Worm (Caenorhabditis elegans) whole organism, mixed stage, embryonic: ENCODE results near the gene F45G2.8.
"Not testable (repeated sequence)": the region's sequence is repeated elsewhere in the genome, so short reads cannot be mapped to it uniquely, and the experiment has no call there.

Source experiments
- bed-3 ChIP-seq: fragments of 200-800 bp; sonication (Bioruptor generic); optimal IDR thresholded peaks from 3 replicates; lab custom pipeline; 2018; ENCODE audit warnings: mild to moderate bottlenecking, missing genetic modification characterization, moderate library complexity, missing compliant biosample characterization
- blmp-1 ChIP-seq: fragments of 150-350 bp; optimal IDR thresholded peaks from 2 replicates; lab custom pipeline; 2014; ENCODE audit warnings: missing biosample characterization, missing genetic modification characterization
- ceh-39 ChIP-seq: fragments of 150-350 bp; optimal IDR thresholded peaks from 2 replicates; lab custom pipeline; 2014; ENCODE audit warnings: missing biosample characterization, missing genetic modification characterization
- ceh-43 ChIP-seq: fragments of 200-800 bp; sonication (Bioruptor generic); optimal IDR thresholded peaks from 2 replicates; lab custom pipeline; 2018; ENCODE audit warnings: mild to moderate bottlenecking, missing genetic modification characterization, moderate library complexity, missing compliant biosample characterization
- ceh-83 ChIP-seq: fragments of 200-800 bp; sonication (Bioruptor generic); optimal IDR thresholded peaks from 2 replicates; lab custom pipeline; 2018; ENCODE audit warnings: mild to moderate bottlenecking, missing genetic modification characterization, missing compliant biosample characterization
- ces-1 ChIP-seq: fragments of 150-350 bp; optimal IDR thresholded peaks from 2 replicates; lab custom pipeline; 2014; ENCODE audit warnings: missing biosample characterization, missing genetic modification reagents, missing genetic modification characterization
- cnd-1 ChIP-seq: fragments of 200-800 bp; sonication (Bioruptor generic); optimal IDR thresholded peaks from 2 replicates; lab custom pipeline; 2018; ENCODE audit warnings: mild to moderate bottlenecking, missing genetic modification characterization, missing compliant biosample characterization
- drap-1 ChIP-seq: fragments of 200-800 bp; sonication (Bioruptor generic); optimal IDR thresholded peaks from 3 replicates; lab custom pipeline; 2018; ENCODE audit warnings: mild to moderate bottlenecking, missing genetic modification characterization, missing compliant biosample characterization
- elt-1 ChIP-seq: sonication (generic microtip); optimal IDR thresholded peaks from 2 replicates; lab custom pipeline; 2017; ENCODE audit warnings: missing genetic modification characterization, mild to moderate bottlenecking, missing compliant biosample characterization, antibody characterized with exemption, moderate library complexity, borderline replicate concordance; ENCODE audit not compliant: insufficient read depth
- elt-3 ChIP-seq: fragments of 150-350 bp; optimal IDR thresholded peaks from 2 replicates; lab custom pipeline; 2014; ENCODE audit warnings: missing biosample characterization, missing genetic modification characterization
- flh-1 ChIP-seq: fragments of 200-800 bp; sonication (Bioruptor generic); optimal IDR thresholded peaks from 2 replicates; lab custom pipeline; 2018; ENCODE audit warnings: mild to moderate bottlenecking, missing genetic modification characterization, moderate library complexity, missing compliant biosample characterization
- ham-2 ChIP-seq: fragments of 200-800 bp; sonication (Bioruptor generic); optimal IDR thresholded peaks from 2 replicates; lab custom pipeline; 2018; ENCODE audit warnings: mild to moderate bottlenecking, missing genetic modification characterization, missing compliant biosample characterization
- hlh-1 ChIP-seq: fragments of 150-350 bp; optimal IDR thresholded peaks from 2 replicates; lab custom pipeline; 2014; ENCODE audit warnings: missing biosample characterization, missing genetic modification reagents, missing genetic modification characterization
- lin-13 ChIP-seq: fragments of 150-350 bp; optimal IDR thresholded peaks from 2 replicates; lab custom pipeline; 2014; ENCODE audit warnings: missing biosample characterization, missing genetic modification characterization
- lin-32 ChIP-seq: fragments of 200-800 bp; sonication (Bioruptor generic); optimal IDR thresholded peaks from 2 replicates; lab custom pipeline; 2018; ENCODE audit warnings: mild to moderate bottlenecking, missing genetic modification characterization, missing compliant biosample characterization
- lsy-2 ChIP-seq: fragments of 150-350 bp; optimal IDR thresholded peaks from 2 replicates; lab custom pipeline; 2014; ENCODE audit warnings: missing biosample characterization, missing genetic modification characterization
- mab-5 ChIP-seq: fragments of 150-350 bp; optimal IDR thresholded peaks from 2 replicates; lab custom pipeline; 2014; ENCODE audit warnings: missing biosample characterization, missing genetic modification characterization
- mep-1 ChIP-seq: fragments of 150-350 bp; optimal IDR thresholded peaks from 2 replicates; lab custom pipeline; 2017; ENCODE audit warnings: missing biosample characterization, missing genetic modification reagents, missing genetic modification characterization, inconsistent platforms
- mls-2 ChIP-seq: sonication (generic microtip); optimal IDR thresholded peaks from 2 replicates; lab custom pipeline; 2016; ENCODE audit warnings: mild to moderate bottlenecking, missing genetic modification characterization, moderate library complexity, missing compliant biosample characterization
- nhr-12 ChIP-seq: fragments of 150-350 bp; optimal IDR thresholded peaks from 2 replicates; lab custom pipeline; 2014; ENCODE audit warnings: missing biosample characterization, missing genetic modification characterization
- nhr-2 ChIP-seq: fragments of 150-350 bp; optimal IDR thresholded peaks from 2 replicates; lab custom pipeline; 2014; ENCODE audit warnings: missing biosample characterization, missing genetic modification characterization
- nhr-28 ChIP-seq: fragments of 150-350 bp; optimal IDR thresholded peaks from 2 replicates; lab custom pipeline; 2014; ENCODE audit warnings: missing biosample characterization, missing genetic modification characterization
- nhr-76 ChIP-seq: sonication (generic microtip); optimal IDR thresholded peaks from 2 replicates; lab custom pipeline; 2017; ENCODE audit warnings: missing biosample characterization, missing genetic modification characterization
- pha-4 ChIP-seq: fragments of 150-350 bp; optimal IDR thresholded peaks from 2 replicates; lab custom pipeline; 2018; ENCODE audit warnings: missing biosample characterization, missing genetic modification reagents, missing genetic modification characterization
- sem-2 ChIP-seq: fragments of 200-800 bp; sonication (Bioruptor generic); optimal IDR thresholded peaks from 2 replicates; lab custom pipeline; 2018; ENCODE audit warnings: mild to moderate bottlenecking, missing genetic modification characterization, missing compliant biosample characterization
- snpc-4 ChIP-seq: fragments of 150-350 bp; optimal IDR thresholded peaks from 2 replicates; lab custom pipeline; 2014; ENCODE audit warnings: missing biosample characterization, missing genetic modification characterization
- tbx-8 ChIP-seq: fragments of 200-800 bp; sonication (Bioruptor generic); optimal IDR thresholded peaks from 2 replicates; lab custom pipeline; 2018; ENCODE audit warnings: mild to moderate bottlenecking, missing genetic modification characterization, moderate library complexity, missing compliant biosample characterization
- unc-120 ChIP-seq: sonication (generic microtip); optimal IDR thresholded peaks from 2 replicates; lab custom pipeline; 2017; ENCODE audit warnings: missing genetic modification characterization, missing compliant biosample characterization; ENCODE audit not compliant: poor library complexity, severe bottlenecking
- unc-39 ChIP-seq: fragments of 150-350 bp; optimal IDR thresholded peaks from 2 replicates; lab custom pipeline; 2014; ENCODE audit warnings: missing biosample characterization, missing genetic modification characterization
- unc-62 ChIP-seq: fragments of 150-350 bp; optimal IDR thresholded peaks from 2 replicates; lab custom pipeline; 2014; ENCODE audit warnings: missing biosample characterization, missing genetic modification reagents, missing genetic modification characterization
- zip-8 ChIP-seq: fragments of 150-350 bp; optimal IDR thresholded peaks from 2 replicates; lab custom pipeline; 2014; ENCODE audit warnings: missing biosample characterization, missing genetic modification characterization
- ztf-11 ChIP-seq: fragments of 150-350 bp; optimal IDR thresholded peaks from 2 replicates; lab custom pipeline; 2014; ENCODE audit warnings: missing biosample characterization, missing genetic modification characterization

Gene F45G2.8

ce11 chrIII:13405504-13405903 lies 30.0 kb downstream of the F45G2.8 start, which contains the start of gene nas-1:
Gene nas-1, plus strand, starts transcription at chrIII:13405804.
- TF ChIP-seq unc-62 (GFP tag; lab: Kevin White, UChicago) (no peak), ceh-39 (tag; lab: Kevin White, UChicago) (no peak), ham-2 (GFP tag; lab: Kevin White, UChicago) (no peak), ceh-43 (GFP tag; lab: Kevin White, UChicago) (no peak), nhr-12 (tag; lab: Kevin White, UChicago) (no peak), lin-13 (tag; lab: Kevin White, UChicago) (no peak), bed-3 (GFP tag; lab: Kevin White, UChicago) (no peak), nhr-2 (tag; lab: Kevin White, UChicago) (no peak), ztf-11 (no peak), ces-1 (GFP tag; lab: Kevin White, UChicago) (no peak), sem-2 (GFP tag; lab: Kevin White, UChicago) (no peak), nhr-28 (no peak), elt-3 (tag; lab: Kevin White, UChicago) (no peak), snpc-4 (tag; lab: Kevin White, UChicago) (no peak)
- TF ChIP-seq, all 35 proteins: peak for 0

- TF ChIP-seq ceh-43 (GFP tag; lab: Kevin White, UChicago) (no peak), sem-2 (GFP tag; lab: Kevin White, UChicago) (no peak), bed-3 (GFP tag; lab: Kevin White, UChicago) (no peak), drap-1 (no peak), ceh-83 (GFP tag; lab: Kevin White, UChicago) (no peak)
Observed at ce11 chrIII:13404418-13404817, 31.1 kb downstream of the F45G2.8 start, which contains the start of gene ttr-52. Gene ttr-52, plus strand, starts transcription at chrIII:13404718.

ce11 chrIII:13402934-13403333 lies 32.5 kb downstream of the F45G2.8 start, which contains the start of gene mig-18:
Gene mig-18, plus strand, starts transcription at chrIII:13403234.
- TF ChIP-seq snpc-4 (tag; lab: Kevin White, UChicago) (no peak), nhr-76 (tag; lab: Kevin White, UChicago) (no peak), unc-120 (tag; lab: Kevin White, UChicago) (no peak), pha-4 (tag; lab: Kevin White, UChicago) (no peak), ztf-11 (no peak), nhr-2 (tag; lab: Kevin White, UChicago) (no peak), drap-1 (no peak), bed-3 (GFP tag; lab: Kevin White, UChicago) (no peak), mls-2 (tag; lab: Kevin White, UChicago) (no peak), blmp-1 (tag; lab: Kevin White, UChicago) (no peak), sem-2 (GFP tag; lab: Kevin White, UChicago) (no peak), unc-39 (tag; lab: Kevin White, UChicago) (no peak)

- TF ChIP-seq flh-1 (GFP tag; lab: Kevin White, UChicago); nhr-2 (tag; lab: Kevin White, UChicago); lin-32 (GFP tag; lab: Kevin White, UChicago): not testable (repeated sequence)
- TF ChIP-seq, all 35 proteins: peak for 0; not testable (repeated sequence) for 35
Observed at ce11 chrIII:13401673-13402258, 33.7 kb downstream of the F45G2.8 start, which contains the start of the genes srlf-9 and srlf-10. Gene srlf-9, minus strand, starts transcription at chrIII:13401773. Gene srlf-10, plus strand, starts transcription at chrIII:13402208.

DNA sequence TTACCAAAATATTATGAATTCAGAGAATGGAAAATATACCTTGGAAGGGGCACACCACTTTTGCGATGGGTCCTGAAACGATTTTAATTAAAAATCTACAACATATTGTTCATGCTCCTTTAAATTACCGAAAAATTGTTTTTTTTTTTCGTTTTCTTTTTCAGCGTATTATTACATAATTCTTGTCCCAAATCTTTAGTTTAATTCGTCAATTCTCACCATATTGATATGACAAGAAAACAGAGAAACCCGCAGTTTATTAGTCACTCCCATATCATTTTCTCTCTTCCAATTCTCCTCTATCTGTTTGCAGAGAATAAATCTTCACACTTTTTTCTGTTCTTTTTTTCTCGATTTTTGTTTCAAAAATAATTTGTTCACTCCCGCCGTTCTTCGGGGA lies 40.2 kb downstream of the F45G2.8 start, which contains the start of gene F11F1.1:
Gene F11F1.1 (plus strand): TSS at position 301 of the 400 bp plus-strand sequence.
- TF ChIP-seq cnd-1 (tag; lab: Kevin White, UChicago): no peak
- no peak for TF ChIP-seq ham-2 (GFP tag; lab: Kevin White, UChicago)

ce11 chrIII:13393647-13394046 lies 41.8 kb downstream of the F45G2.8 start, which contains the start of gene qdpr-1:
Gene qdpr-1, plus strand, starts transcription at chrIII:13393910.
- TF ChIP-seq ztf-11 (no peak), tbx-8 (GFP tag; lab: Kevin White, UChicago) (no peak), ceh-39 (tag; lab: Kevin White, UChicago) (no peak), flh-1 (GFP tag; lab: Kevin White, UChicago) (no peak), lin-32 (GFP tag; lab: Kevin White, UChicago) (no peak), ceh-43 (GFP tag; lab: Kevin White, UChicago) (no peak), zip-8 (tag; lab: Kevin White, UChicago) (no peak), snpc-4 (tag; lab: Kevin White, UChicago) (no peak), lsy-2 (tag; lab: Kevin White, UChicago) (no peak), nhr-76 (tag; lab: Kevin White, UChicago) (no peak), bed-3 (GFP tag; lab: Kevin White, UChicago) (no peak), hlh-1 (tag; lab: Kevin White, UChicago) (no peak), elt-1 (tag; lab: Kevin White, UChicago) (no peak), unc-39 (tag; lab: Kevin White, UChicago) (no peak), mab-5 (no peak), mep-1 (tag; lab: Kevin White, UChicago) (no peak), lin-13 (tag; lab: Kevin White, UChicago) (no peak)
